Fruit fly (Drosophila melanogaster): ENCODE results near the gene Jig.

Gene Jig

dm6 chr3R:14597935-14598424 lies 37.2 kb downstream of the Jig start (continued):
- TF ChIP-seq Scr (GFP tag; IDR thresholded peaks at IDR 0.05; ENCODE audit: partially characterized antibody), result no peak
- TF ChIP-seq fd102C (GFP tag; optimal IDR thresholded peaks at IDR 0.05), result no peak
- TF ChIP-seq CG6254 (GFP tag; optimal IDR thresholded peaks at IDR 0.05), result peak; percentile 18
- no peak for TF ChIP-seq Aef1 (GFP tag; IDR thresholded peaks at IDR 0.05)
- no peak for TF ChIP-seq CG7928 (GFP tag; optimal IDR thresholded peaks at IDR 0.05)
- TF ChIP-seq CG1233 (GFP tag; optimal IDR thresholded peaks at IDR 0.05), result peak; percentile 1
- no peak for TF ChIP-seq Mad (GFP tag; optimal IDR thresholded peaks at IDR 0.05)
- TF ChIP-seq maf-S (GFP tag; optimal IDR thresholded peaks at IDR 0.05), result no peak
- peak; percentile 55 for TF ChIP-seq Sox102F (GFP tag; optimal IDR thresholded peaks at IDR 0.05)
- TF ChIP-seq CG9797 (GFP tag; optimal IDR thresholded peaks at IDR 0.05), result no peak
- TF ChIP-seq Lhr (GFP tag; optimal IDR thresholded peaks at IDR 0.05), result peak; percentile 27
- no peak for TF ChIP-seq z (GFP tag; IDR thresholded peaks at IDR 0.05)
- no peak for TF ChIP-seq CG7372 (GFP tag; IDR thresholded peaks at IDR 0.05)
- no peak for TF ChIP-seq ase (GFP tag; IDR thresholded peaks at IDR 0.05)
- no peak for TF ChIP-seq hb (GFP tag; IDR thresholded peaks at IDR 0.05; ENCODE audit: partially characterized antibody)
- TF ChIP-seq Neu2 (GFP tag; optimal IDR thresholded peaks at IDR 0.05; ENCODE audit: borderline replicate concordance), result no peak
- TF ChIP-seq MESR4 (GFP tag; optimal IDR thresholded peaks at IDR 0.05), result no peak
- no peak for TF ChIP-seq CG11696 (GFP tag; IDR thresholded peaks at IDR 0.05)
- TF ChIP-seq CG1024 (GFP tag; IDR thresholded peaks at IDR 0.05), result no peak
- no peak for TF ChIP-seq Fer2 (tag; optimal IDR thresholded peaks at IDR 0.05)
- TF ChIP-seq nerfin-2 (GFP tag; IDR thresholded peaks at IDR 0.05; ENCODE audit: partially characterized antibody), result no peak
- peak; percentile 53 for TF ChIP-seq Oli (tag; optimal IDR thresholded peaks at IDR 0.05)
- TF ChIP-seq gfzf (GFP tag; optimal IDR thresholded peaks at IDR 0.05), result no peak
- no peak for TF ChIP-seq Hmr (GFP tag; optimal IDR thresholded peaks at IDR 0.05)
- no peak for TF ChIP-seq CG13894 (tag; optimal IDR thresholded peaks at IDR 0.05)
- no peak for TF ChIP-seq CG10147 (GFP tag; optimal IDR thresholded peaks at IDR 0.05)
- TF ChIP-seq ara (GFP tag; IDR thresholded peaks at IDR 0.05), result no peak
- TF ChIP-seq croc (GFP tag; conservative IDR thresholded peaks at IDR 0.05), result 0 out of 3 replicates have a peak, but pooled peaks have one; percentile 24
- no peak for TF ChIP-seq slbo (GFP tag; IDR thresholded peaks at IDR 0.05)
- no peak for TF ChIP-seq CG10565 (GFP tag; optimal IDR thresholded peaks at IDR 0.05)
- TF ChIP-seq tgo (GFP tag; IDR thresholded peaks at IDR 0.05), result peak; percentile 19; the same call in 1 of the 3 replicates
- TF ChIP-seq Opbp (GFP tag; IDR thresholded peaks at IDR 0.05; ENCODE audit: partially characterized antibody), result no peak
- TF ChIP-seq tna (GFP tag; IDR thresholded peaks at IDR 0.05; ENCODE audit: partially characterized antibody), result no peak
- TF ChIP-seq sob (GFP tag; IDR thresholded peaks at IDR 0.05), result no peak
- TF ChIP-seq cad (GFP tag; optimal IDR thresholded peaks at IDR 0.05), result no peak
- TF ChIP-seq CG30431 (GFP tag; optimal IDR thresholded peaks at IDR 0.05), result peak; percentile 10
- no peak for TF ChIP-seq lbe (GFP tag; optimal IDR thresholded peaks at IDR 0.05)
- TF ChIP-seq CG2116 (GFP tag; optimal IDR thresholded peaks at IDR 0.05), result no peak
- TF ChIP-seq amos (GFP tag; IDR thresholded peaks at IDR 0.05; ENCODE audit: partially characterized antibody), result no peak
- TF ChIP-seq gsb (GFP tag; IDR thresholded peaks at IDR 0.05), result no peak
- no peak for TF ChIP-seq CG14667 (GFP tag; IDR thresholded peaks at IDR 0.05)
- TF ChIP-seq gem (tag; optimal IDR thresholded peaks at IDR 0.05), result peak; percentile 72
- TF ChIP-seq CG15514 (GFP tag; optimal IDR thresholded peaks at IDR 0.05), result no peak
- TF ChIP-seq dan (GFP tag; IDR thresholded peaks at IDR 0.05), result no peak
- no peak for TF ChIP-seq NFAT (GFP tag; IDR thresholded peaks at IDR 0.05)
- no peak for TF ChIP-seq D (optimal IDR thresholded peaks at IDR 0.05)
- TF ChIP-seq D (GFP tag; optimal IDR thresholded peaks at IDR 0.05), result peak; percentile 56
- peak; percentile 25; the same call in 1 of the 2 replicates for TF ChIP-seq CG6689 (GFP tag; IDR thresholded peaks at IDR 0.05)
- TF ChIP-seq sug (tag; optimal IDR thresholded peaks at IDR 0.05), result no peak
- TF ChIP-seq sens-2 (GFP tag; IDR thresholded peaks at IDR 0.05), result no peak
- TF ChIP-seq CG8924 (tag; optimal IDR thresholded peaks at IDR 0.05), result peak; percentile 37
